Worm (Caenorhabditis elegans): ENCODE measurements around the gene Y75B8A.23.

DNA sequence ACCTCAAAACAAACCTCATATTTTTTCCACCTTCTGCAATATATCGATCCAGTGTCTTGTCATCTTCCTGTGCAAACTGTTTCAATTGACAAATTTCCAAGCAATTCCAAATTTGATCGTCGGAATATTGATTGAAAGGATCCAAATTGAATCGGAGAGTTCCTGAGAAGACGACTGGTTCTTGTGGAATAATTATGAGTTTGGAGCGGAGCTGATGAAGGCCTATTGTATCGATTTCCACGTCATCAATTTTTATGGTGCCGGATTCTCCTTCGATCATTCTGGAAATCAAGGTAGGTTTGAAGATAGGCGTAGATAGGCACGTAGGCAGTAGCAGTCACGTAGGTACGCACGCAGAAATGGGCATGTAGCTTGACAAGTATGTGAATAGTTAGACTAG, 33.7 kb downstream of the Y75B8A.23 start:
- no peak for TF ChIP-seq snpc-4 (tag; optimal IDR thresholded peaks at IDR 0.05)
- TF ChIP-seq sem-2 (GFP tag; optimal IDR thresholded peaks at IDR 0.05), result no peak
- TF ChIP-seq nhr-237 (tag; optimal IDR thresholded peaks at IDR 0.05), result no peak
- TF ChIP-seq ces-1 (GFP tag; optimal IDR thresholded peaks at IDR 0.05), result no peak
- TF ChIP-seq elt-1 (tag; optimal IDR thresholded peaks at IDR 0.05; ENCODE audit: borderline replicate concordance, insufficient read depth), result no peak
- no peak for TF ChIP-seq mep-1 (tag; optimal IDR thresholded peaks at IDR 0.05)
- TF ChIP-seq unc-39 (tag; optimal IDR thresholded peaks at IDR 0.05), result no peak
- no peak for TF ChIP-seq ztf-11 (tag; optimal IDR thresholded peaks at IDR 0.05)
